Fruit fly (Drosophila melanogaster) whole organism, embryonic: Measurements from ENCODE around the gene hry.

Source experiments
- CG11695 ChIP-seq: fragments of 200-800 bp; sonication (Bioruptor generic); IDR thresholded peaks from 3 replicates; pipeline ENCODE4 v1.3.6; 2022; ENCODE audit warnings: missing biosample characterization, missing genetic modification characterization
- Fer1 ChIP-seq: fragments of 200-800 bp; sonication (Bioruptor generic); optimal IDR thresholded peaks from 2 replicates; lab custom pipeline; 2017; ENCODE audit warnings: missing biosample characterization, mild to moderate bottlenecking, missing genetic modification characterization
- Sox102F ChIP-seq: fragments of 200-800 bp; sonication (Bioruptor generic); optimal IDR thresholded peaks from 2 replicates; lab custom pipeline; 2018; ENCODE audit warnings: missing biosample characterization, mild to moderate bottlenecking, missing genetic modification characterization, moderate library complexity
- ttk ChIP-seq: fragments of 200-800 bp; sonication (Bioruptor generic); IDR thresholded peaks from 2 replicates; pipeline ENCODE4 v2.1.2; 2022; ENCODE audit warnings: missing biosample characterization, missing genetic modification characterization

DNA sequence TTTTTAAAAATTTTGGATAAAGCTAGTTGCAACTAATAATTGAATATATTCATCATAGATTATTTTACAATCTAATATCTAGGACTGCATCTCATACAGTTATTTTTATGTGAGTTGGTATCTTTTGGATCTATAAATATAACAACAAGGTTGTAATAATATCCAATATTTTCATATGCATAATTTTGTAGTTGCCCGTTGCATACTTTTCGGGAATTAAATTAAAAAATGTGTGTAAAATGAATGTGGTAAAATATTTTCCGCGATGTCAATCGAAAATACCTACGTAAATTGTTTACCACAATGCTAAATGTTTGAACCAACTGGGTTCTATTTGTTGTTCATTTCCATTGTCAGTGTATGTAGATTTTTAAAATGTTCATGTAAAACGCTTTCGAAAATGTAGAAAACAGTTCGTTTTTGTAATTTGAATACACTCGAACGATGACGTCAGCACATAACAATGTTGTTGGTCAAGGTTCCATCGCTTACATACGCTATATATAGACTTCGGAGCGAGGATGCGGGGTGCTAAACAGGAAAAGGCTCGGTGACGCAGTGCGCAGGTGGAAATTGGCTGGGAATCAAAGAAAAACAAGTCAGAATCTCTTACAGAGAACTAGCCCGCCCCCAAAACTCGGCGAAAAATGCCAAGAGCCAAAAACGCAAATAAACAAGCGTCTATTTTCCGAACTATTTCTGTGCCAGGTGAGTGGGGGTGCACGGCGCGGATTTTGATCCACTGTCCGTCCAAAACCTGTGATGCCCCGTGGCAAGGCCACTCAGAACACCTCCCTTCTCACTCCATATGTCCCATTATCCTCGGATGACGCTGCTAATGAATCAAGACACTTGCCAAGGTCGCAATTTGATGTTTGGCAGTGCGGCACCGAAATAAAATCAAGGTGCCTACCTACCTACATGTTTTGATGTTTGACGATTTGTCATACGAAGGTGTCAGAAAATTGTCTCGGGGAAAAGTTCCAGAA, 47.4 kb upstream of the hry start:
- TF ChIP-seq Sox102F (GFP tag; lab: Kevin White, UChicago), result no peak
- no peak for TF ChIP-seq CG11695 (GFP tag; lab: Robert Waterston, UW)
- TF ChIP-seq Fer1 (GFP tag; lab: Kevin White, UChicago), result no peak
- TF ChIP-seq ttk, result no peak
